Fruit fly (Drosophila melanogaster) whole organism, embryonic: Measurements from ENCODE around the gene CG5445.

Source experiments
- Blimp-1 ChIP-seq: fragments of 200-800 bp; sonication (Bioruptor generic); optimal IDR thresholded peaks from 3 replicates; lab custom pipeline; 2018; ENCODE audit warnings: missing biosample characterization, missing genetic modification characterization, mild to moderate bottlenecking, moderate library complexity, missing genetic modification reagents
- CG10959 ChIP-seq: fragments of 200-800 bp; sonication (Bioruptor generic); IDR thresholded peaks from 2 replicates; pipeline ENCODE4 v1.3.6; 2022; ENCODE audit warnings: missing biosample characterization, missing genetic modification characterization
- CG11093 ChIP-seq: fragments of 200-800 bp; sonication (Bioruptor generic); IDR thresholded peaks from 3 replicates; pipeline ENCODE4 v1.3.6; 2022; ENCODE audit warnings: missing biosample characterization, missing genetic modification characterization
- CG12659 ChIP-seq: fragments of 200-800 bp; sonication (Bioruptor generic); optimal IDR thresholded peaks from 3 replicates; lab custom pipeline; 2017; ENCODE audit warnings: mild to moderate bottlenecking, missing biosample characterization, missing genetic modification reagents, missing genetic modification characterization
- CG14050 ChIP-seq: fragments of 200-800 bp; sonication (Bioruptor generic); IDR thresholded peaks from 3 replicates; pipeline ENCODE4 v1.3.6; 2022; ENCODE audit warnings: missing biosample characterization, missing genetic modification characterization
- CG14667 ChIP-seq: fragments of 200-800 bp; sonication (Bioruptor generic); IDR thresholded peaks from 2 replicates; pipeline ENCODE4 v1.3.6; 2022; ENCODE audit warnings: missing biosample characterization, missing genetic modification characterization
- CG14860 ChIP-seq: fragments of 200-800 bp; sonication (Bioruptor generic); IDR thresholded peaks from 3 replicates; pipeline ENCODE4 v1.3.6; 2022; ENCODE audit warnings: missing biosample characterization, missing genetic modification characterization; ENCODE audit not compliant: partially characterized antibody
- CG17829 ChIP-seq: fragments of 200-800 bp; optimal IDR thresholded peaks from 2 replicates; lab custom pipeline; 2019; ENCODE audit warnings: missing biosample characterization, mild to moderate bottlenecking, missing genetic modification characterization, moderate library complexity
- CG18262 ChIP-seq: fragments of 200-800 bp; optimal IDR thresholded peaks from 3 replicates; lab custom pipeline; 2019; ENCODE audit warnings: missing biosample characterization, mild to moderate bottlenecking, missing genetic modification characterization, moderate library complexity
- CG2889 ChIP-seq: fragments of 200-800 bp; sonication (Bioruptor generic); IDR thresholded peaks from 3 replicates; pipeline ENCODE4 v1.3.6; 2022; ENCODE audit warnings: missing biosample characterization, missing genetic modification characterization
- CG3065 ChIP-seq: fragments of 200-800 bp; sonication (Bioruptor generic); optimal IDR thresholded peaks from 2 replicates; lab custom pipeline; 2016; ENCODE audit warnings: missing biosample characterization, missing genetic modification characterization
- CG32532 ChIP-seq: fragments of 200-800 bp; sonication (Bioruptor generic); IDR thresholded peaks from 2 replicates; pipeline ENCODE4 v1.3.6; 2022; ENCODE audit warnings: missing biosample characterization, missing genetic modification characterization
- CG5245 ChIP-seq: fragments of 200-800 bp; sonication (Bioruptor generic); optimal IDR thresholded peaks from 3 replicates; lab custom pipeline; 2016; ENCODE audit warnings: missing biosample characterization, missing genetic modification characterization
- CG9609 ChIP-seq: fragments of 200-800 bp; sonication (Bioruptor generic); optimal IDR thresholded peaks from 3 replicates; lab custom pipeline; 2016; ENCODE audit warnings: missing biosample characterization, missing genetic modification characterization
- Chrac-16 ChIP-seq: fragments of 200-800 bp; sonication (Bioruptor generic); optimal IDR thresholded peaks from 3 replicates; lab custom pipeline; 2016; ENCODE audit warnings: missing biosample characterization, missing genetic modification characterization
- CkIIα-i1 ChIP-seq: fragments of 200-800 bp; sonication (Bioruptor generic); IDR thresholded peaks from 2 replicates; pipeline ENCODE4 v1.3.6; 2022; ENCODE audit warnings: missing biosample characterization, missing genetic modification characterization
- CrebB ChIP-seq: fragments of 200-800 bp; sonication (Bioruptor generic); optimal IDR thresholded peaks from 3 replicates; lab custom pipeline; 2018; ENCODE audit warnings: missing biosample characterization, mild to moderate bottlenecking, missing genetic modification characterization
- Dfd ChIP-seq, 2 experiments: fragments of >200 bp; optimal IDR thresholded peaks; 2 replicates each; lab custom pipeline; 2017; ENCODE audit warnings: missing biosample characterization in 2 of 2, missing genetic modification characterization in 2 of 2
- Dll ChIP-seq: fragments of 200-800 bp; sonication (Bioruptor generic); IDR thresholded peaks from 4 replicates; pipeline ENCODE4 v1.3.6; 2022; ENCODE audit warnings: missing biosample characterization, missing genetic modification characterization; ENCODE audit not compliant: partially characterized antibody
- H2.0 ChIP-seq: fragments of 200-800 bp; sonication (Bioruptor generic); IDR thresholded peaks from 2 replicates; pipeline ENCODE4 v1.3.6; 2022; ENCODE audit warnings: missing biosample characterization, missing genetic modification characterization
- Hr51 ChIP-seq, 2 experiments: fragments of 200-800 bp; sonication (Bioruptor generic); optimal IDR thresholded peaks; 2 replicates in 1 of 2; 3 replicates in 1 of 2; lab custom pipeline; 2016 to 2018; ENCODE audit warnings: missing biosample characterization in 2 of 2, missing genetic modification characterization in 2 of 2, mild to moderate bottlenecking in 1 of 2, moderate library complexity in 1 of 2
- Lpt ChIP-seq: fragments of >200 bp; optimal IDR thresholded peaks from 2 replicates; lab custom pipeline; 2018; ENCODE audit warnings: missing biosample characterization, missing genetic modification characterization
- MTF-1 ChIP-seq: fragments of 200-800 bp; sonication (Bioruptor generic); optimal IDR thresholded peaks from 2 replicates; lab custom pipeline; 2018; ENCODE audit warnings: missing biosample characterization, mild to moderate bottlenecking, missing genetic modification characterization, borderline replicate concordance
- NC2α ChIP-seq: fragments of 200-800 bp; sonication (Bioruptor generic); optimal IDR thresholded peaks from 2 replicates; lab custom pipeline; 2016; ENCODE audit warnings: missing biosample characterization, missing genetic modification characterization
- Nf-YC ChIP-seq: fragments of 200-800 bp; optimal IDR thresholded peaks from 3 replicates; lab custom pipeline; 2019; ENCODE audit warnings: missing biosample characterization, mild to moderate bottlenecking, missing genetic modification characterization, moderate library complexity
- Optix ChIP-seq: fragments of 200-800 bp; sonication (Bioruptor generic); IDR thresholded peaks from 3 replicates; pipeline ENCODE4 v1.3.6; 2022; ENCODE audit warnings: missing biosample characterization, missing genetic modification characterization
- Poxn ChIP-seq: fragments of 200-800 bp; sonication (Bioruptor generic); IDR thresholded peaks from 2 replicates; pipeline ENCODE4 v1.3.6; 2022; ENCODE audit warnings: missing biosample characterization, missing genetic modification characterization
- Ravus ChIP-seq: fragments of 200-800 bp; sonication (Bioruptor generic); IDR thresholded peaks from 2 replicates; pipeline ENCODE4 v1.3.6; 2022; ENCODE audit warnings: missing biosample characterization, missing genetic modification characterization
- Six4 ChIP-seq: fragments of 200-800 bp; sonication (Bioruptor generic); optimal IDR thresholded peaks from 2 replicates; lab custom pipeline; 2016; ENCODE audit warnings: missing biosample characterization, missing genetic modification characterization
- Sox102F ChIP-seq: fragments of 200-800 bp; sonication (Bioruptor generic); optimal IDR thresholded peaks from 2 replicates; lab custom pipeline; 2018; ENCODE audit warnings: missing biosample characterization, mild to moderate bottlenecking, missing genetic modification characterization, moderate library complexity
- TFAM ChIP-seq: fragments of 200-800 bp; sonication (Bioruptor generic); optimal IDR thresholded peaks from 2 replicates; lab custom pipeline; 2017; ENCODE audit warnings: missing biosample characterization, missing genetic modification characterization, inconsistent platforms
- Vsx1 ChIP-seq: fragments of 200-800 bp; sonication (Bioruptor generic); optimal IDR thresholded peaks from 2 replicates; lab custom pipeline; 2017; ENCODE audit warnings: missing biosample characterization, mild to moderate bottlenecking, missing genetic modification characterization, missing genetic modification reagents
- ap ChIP-seq: fragments of 200-800 bp; sonication (Bioruptor generic); IDR thresholded peaks from 2 replicates; pipeline ENCODE4 v1.3.6; 2022; ENCODE audit warnings: missing biosample characterization, missing genetic modification characterization
- ash1 ChIP-seq: fragments of 200-800 bp; sonication (Bioruptor generic); optimal IDR thresholded peaks from 2 replicates; lab custom pipeline; 2018; ENCODE audit warnings: missing biosample characterization, mild to moderate bottlenecking, missing genetic modification characterization
- bbx ChIP-seq: fragments of 200-800 bp; sonication (Bioruptor generic); IDR thresholded peaks from 2 replicates; pipeline ENCODE4 v1.3.6; 2022; ENCODE audit warnings: missing biosample characterization, missing genetic modification characterization; ENCODE audit not compliant: partially characterized antibody
- cas ChIP-seq: fragments of 200-800 bp; sonication (Bioruptor generic); IDR thresholded peaks from 2 replicates; pipeline ENCODE4 v1.3.6; 2022; ENCODE audit warnings: missing biosample characterization, missing genetic modification characterization
- cato ChIP-seq: fragments of 200-800 bp; sonication (Bioruptor generic); optimal IDR thresholded peaks from 2 replicates; lab custom pipeline; 2016; ENCODE audit warnings: missing biosample characterization, missing genetic modification characterization, borderline replicate concordance
- chm ChIP-seq: fragments of 200-800 bp; sonication (Bioruptor generic); IDR thresholded peaks from 2 replicates; pipeline ENCODE4 v1.3.6; 2022; ENCODE audit warnings: missing biosample characterization, missing genetic modification characterization
- dmrt99B ChIP-seq: fragments of 200-800 bp; sonication (Bioruptor generic); optimal IDR thresholded peaks from 2 replicates; lab custom pipeline; 2018; ENCODE audit warnings: missing biosample characterization, mild to moderate bottlenecking, missing genetic modification characterization, moderate library complexity
- eyg ChIP-seq: fragments of 200-800 bp; sonication (Bioruptor generic); optimal IDR thresholded peaks from 3 replicates; lab custom pipeline; 2016; ENCODE audit warnings: missing biosample characterization, missing genetic modification characterization
- fu2 ChIP-seq: fragments of 200-800 bp; sonication (Bioruptor generic); optimal IDR thresholded peaks from 2 replicates; lab custom pipeline; 2016; ENCODE audit warnings: missing biosample characterization, missing genetic modification characterization
- oc ChIP-seq: fragments of 200-800 bp; sonication (Bioruptor generic); optimal IDR thresholded peaks from 2 replicates; lab custom pipeline; 2018; ENCODE audit warnings: missing biosample characterization, mild to moderate bottlenecking, missing genetic modification characterization, moderate library complexity
- onecut ChIP-seq: fragments of 200-800 bp; sonication (Bioruptor generic); IDR thresholded peaks from 2 replicates; pipeline ENCODE4 v1.3.6; 2022; ENCODE audit warnings: missing biosample characterization, missing genetic modification characterization
- pan ChIP-seq, 4 experiments: fragments of >200 bp in 3 of 4; fragments of 200-800 bp in 1 of 4; sonication (Bioruptor generic) in 1 of 4; optimal IDR thresholded peaks in 3 of 4; IDR thresholded peaks in 1 of 4; 2 replicates each; pipeline versions ENCODE4 v1.3.6 to Lab custom; 2017 to 2022; ENCODE audit warnings: missing biosample characterization in 2 of 4, missing genetic modification characterization in 2 of 4, mixed read lengths in 1 of 4
- slbo ChIP-seq: fragments of 200-800 bp; sonication (Bioruptor generic); IDR thresholded peaks from 2 replicates; pipeline ENCODE4 v1.3.6; 2022; ENCODE audit warnings: missing biosample characterization, missing genetic modification characterization
- sna ChIP-seq: fragments of 200-800 bp; sonication (Bioruptor generic); IDR thresholded peaks from 2 replicates; pipeline ENCODE4 v1.3.6; 2022; ENCODE audit warnings: missing biosample characterization, missing genetic modification characterization; ENCODE audit not compliant: partially characterized antibody
- z ChIP-seq: fragments of 200-800 bp; sonication (Bioruptor generic); IDR thresholded peaks from 3 replicates; pipeline ENCODE4 v1.3.6; 2022; ENCODE audit warnings: missing biosample characterization, missing genetic modification characterization

The CG5445 gene

DNA sequence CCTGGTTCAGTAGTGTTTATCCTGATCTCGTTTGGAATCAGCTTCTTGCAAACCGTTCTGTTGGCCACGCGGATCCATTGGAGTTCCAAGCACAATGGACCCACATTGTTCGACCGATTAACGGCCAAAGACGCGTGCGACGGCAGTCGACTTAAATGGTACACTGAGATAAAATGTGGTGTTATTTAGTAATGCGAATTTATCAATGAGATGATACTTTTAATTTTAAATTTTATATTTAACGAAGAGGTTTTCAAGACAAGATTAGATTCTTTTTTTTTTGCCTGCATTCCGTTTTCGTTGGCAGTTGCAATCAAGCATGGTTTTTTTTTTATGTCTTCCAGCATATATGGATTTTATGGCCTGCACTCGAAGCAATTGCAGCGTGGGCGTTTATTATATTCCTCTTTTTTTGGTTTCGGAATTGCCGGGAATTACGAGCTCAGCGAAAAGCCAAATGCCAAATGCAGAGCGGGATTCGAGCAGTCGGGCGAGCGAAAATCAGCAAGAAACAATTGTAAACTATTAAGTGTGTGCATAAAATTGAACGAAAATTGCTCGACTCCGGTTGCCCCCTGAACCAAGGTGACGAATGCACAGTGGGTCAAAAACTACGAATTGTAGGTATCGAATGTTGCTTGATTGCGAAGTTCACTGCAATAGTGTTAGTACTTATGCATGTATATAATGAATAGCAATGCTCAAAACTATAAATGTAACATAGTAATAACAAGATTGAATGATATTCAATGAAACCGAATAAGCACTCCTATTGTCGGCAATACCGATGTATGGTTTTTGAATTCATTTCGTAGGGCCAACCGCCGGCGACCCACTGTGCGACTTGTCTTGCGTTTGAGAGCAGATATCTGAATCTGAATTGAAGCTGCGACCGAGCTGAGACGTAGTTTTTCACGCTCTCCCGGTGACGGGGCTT lies 16.9 kb downstream of the CG5445 start (continued):
- TF ChIP-seq CkIIα-i1 (GFP tag; lab: Robert Waterston, UW), result no peak
- TF ChIP-seq cas (GFP tag; lab: Robert Waterston, UW), result 0 out of 2 replicates have a peak, but pooled peaks have one; percentile 26
- peak; percentile 69 for TF ChIP-seq CrebB (tag; lab: Kevin White, UChicago)
- no peak for TF ChIP-seq Dfd (GFP tag; optimal IDR thresholded peaks at IDR 0.05; lab: Kevin White, UChicago)
- no peak for TF ChIP-seq CG10959
- TF ChIP-seq NC2α (GFP tag; lab: Kevin White, UChicago), result no peak
- no peak for TF ChIP-seq CG3065 (GFP tag; lab: Kevin White, UChicago)
- no peak for TF ChIP-seq TFAM (GFP tag; lab: Kevin White, UChicago)
- peak; percentile 2; the same call in 1 of the 2 replicates for TF ChIP-seq Ravus (GFP tag; lab: Robert Waterston, UW)
- peak; percentile 64 to 78 for TF ChIP-seq Hr51 (GFP tag; optimal IDR thresholded peaks at IDR 0.05; lab: Kevin White, UChicago)
- no peak for TF ChIP-seq CG14860 (GFP tag; lab: Robert Waterston, UW)
- TF ChIP-seq oc (tag; lab: Kevin White, UChicago), result peak; percentile 12
- TF ChIP-seq bbx, result no peak
- TF ChIP-seq CG18262 (tag; lab: Kevin White, UChicago), result peak; percentile 52
- TF ChIP-seq CG17829 (tag; lab: Kevin White, UChicago), result peak; percentile 46
- TF ChIP-seq Lpt (GFP tag; lab: Kevin White, UChicago), result no peak
- 0 out of 2 replicates have a peak, but pooled peaks have one; percentile 21 for TF ChIP-seq ap (GFP tag; lab: Robert Waterston, UW)
- peak; percentile 73 for TF ChIP-seq slbo (GFP tag; lab: Robert Waterston, UW)
- TF ChIP-seq cato (GFP tag; lab: Kevin White, UChicago), result peak; percentile 30
- 0 out of 4 replicates have a peak, but pooled peaks have one; percentile 23 for TF ChIP-seq Dll (GFP tag; lab: Robert Waterston, UW)
- peak; percentile 31; the same call in 1 of the 2 replicates for TF ChIP-seq onecut (GFP tag; lab: Robert Waterston, UW)
- TF ChIP-seq Vsx1 (GFP tag; lab: Kevin White, UChicago), result no peak
- TF ChIP-seq pan (optimal IDR thresholded peaks at IDR 0.05; lab: Kevin White, UChicago), result no peak
- peak in 1 of 2 experiments; percentile 78 for TF ChIP-seq pan (GFP tag; optimal IDR thresholded peaks at IDR 0.05 in 1 of 2, IDR thresholded peaks at IDR 0.05 in 1 of 2)
- TF ChIP-seq CG9609 (GFP tag; lab: Kevin White, UChicago), result peak; percentile 42
- TF ChIP-seq fu2 (GFP tag; lab: Kevin White, UChicago), result peak; percentile 20
- peak; percentile 32 for TF ChIP-seq Chrac-16
- TF ChIP-seq eyg (GFP tag; lab: Kevin White, UChicago), result peak; percentile 45
- peak; percentile 56; the same call in 1 of the 2 replicates for TF ChIP-seq H2.0 (GFP tag; lab: Robert Waterston, UW)
- TF ChIP-seq chm (GFP tag; lab: Robert Waterston, UW), result peak; percentile 44; the same call in 1 of the 2 replicates
- peak; percentile 72; the same call in 1 of the 2 replicates for TF ChIP-seq CG32532 (GFP tag; lab: Robert Waterston, UW)
- TF ChIP-seq CG11093 (GFP tag; lab: Robert Waterston, UW), result peak; percentile 45; the same call in 1 of the 3 replicates
- TF ChIP-seq ash1 (GFP tag; lab: Kevin White, UChicago), result no peak
- peak; percentile 60 for TF ChIP-seq Nf-YC (tag; lab: Kevin White, UChicago)
- no peak for TF ChIP-seq sna (GFP tag; lab: Robert Waterston, UW)
- no peak for TF ChIP-seq CG5245
- TF ChIP-seq Blimp-1 (GFP tag; lab: Kevin White, UChicago), result peak; percentile 60
- TF ChIP-seq Sox102F, result peak; percentile 60
- TF ChIP-seq CG12659 (GFP tag; lab: Kevin White, UChicago), result peak; percentile 67
- 0 out of 3 replicates have a peak, but pooled peaks have one; percentile 37 for TF ChIP-seq CG14050 (GFP tag; lab: Robert Waterston, UW)
- no peak for TF ChIP-seq MTF-1
- TF ChIP-seq CG2889 (GFP tag; lab: Robert Waterston, UW), result 0 out of 3 replicates have a peak, but pooled peaks have one; percentile 49
- peak; percentile 74 for TF ChIP-seq dmrt99B (tag; lab: Kevin White, UChicago)
- peak; percentile 8; the same call in 1 of the 2 replicates for TF ChIP-seq CG14667 (GFP tag; lab: Robert Waterston, UW)
- no peak for TF ChIP-seq Poxn (GFP tag; lab: Robert Waterston, UW)
- no peak for TF ChIP-seq Six4 (GFP tag; lab: Kevin White, UChicago)
- no peak for TF ChIP-seq z (GFP tag; lab: Robert Waterston, UW)
- 0 out of 3 replicates have a peak, but pooled peaks have one; percentile 41 for TF ChIP-seq Optix (GFP tag; lab: Robert Waterston, UW)
